Worm (Caenorhabditis elegans) whole organism, late embryonic: ENCODE data around the gene Y37E11B.5.

Source experiments
- ceh-2 ChIP-seq: sonication (generic microtip); optimal IDR thresholded peaks from 2 replicates; lab custom pipeline; 2016; ENCODE audit warnings: missing genotype, missing genetic modification characterization, missing compliant biosample characterization
- madf-2 ChIP-seq: sonication (generic microtip); optimal IDR thresholded peaks from 2 replicates; lab custom pipeline; 2017; ENCODE audit warnings: missing genetic modification characterization, missing compliant biosample characterization

ce11 chrIV:3646338-3647154, 48.2 kb upstream of the Y37E11B.5 start:
- TF ChIP-seq madf-2 (tag; lab: Kevin White, UChicago) (no peak), ceh-2 (tag; lab: Kevin White, UChicago) (no peak)
